Fruit fly (Drosophila melanogaster) whole organism, embryonic: ENCODE results near the gene bib.

Experiments used
- Ada2b ChIP-seq: fragments of 200-800 bp; sonication (Bioruptor generic); IDR thresholded peaks from 2 replicates; pipeline ENCODE4 v1.3.6; 2022; ENCODE audit warnings: missing biosample characterization, missing genetic modification characterization
- Atf6 ChIP-seq: fragments of 200-800 bp; sonication (Bioruptor generic); IDR thresholded peaks from 2 replicates; pipeline ENCODE4 v1.3.6; 2022; ENCODE audit warnings: missing biosample characterization, missing genetic modification characterization
- CG14667 ChIP-seq: fragments of 200-800 bp; sonication (Bioruptor generic); IDR thresholded peaks from 2 replicates; pipeline ENCODE4 v1.3.6; 2022; ENCODE audit warnings: missing biosample characterization, missing genetic modification characterization
- CG14965 ChIP-seq: fragments of 200-800 bp; sonication (Bioruptor generic); optimal IDR thresholded peaks from 2 replicates; lab custom pipeline; 2016; ENCODE audit warnings: missing biosample characterization, missing genetic modification characterization, borderline replicate concordance
- CG15073 ChIP-seq: fragments of 200-800 bp; sonication (Bioruptor generic); optimal IDR thresholded peaks from 2 replicates; lab custom pipeline; 2016; ENCODE audit warnings: missing biosample characterization, missing genetic modification characterization
- CG1603 ChIP-seq: fragments of 200-800 bp; sonication (Bioruptor generic); optimal IDR thresholded peaks from 2 replicates; lab custom pipeline; 2019; ENCODE audit warnings: missing biosample characterization, mild to moderate bottlenecking, missing genetic modification characterization, moderate library complexity
- CG2678 ChIP-seq: fragments of 200-800 bp; sonication (Bioruptor generic); optimal IDR thresholded peaks from 3 replicates; lab custom pipeline; 2019; ENCODE audit warnings: missing biosample characterization, mild to moderate bottlenecking, missing genetic modification characterization, moderate library complexity
- CG3065 ChIP-seq: fragments of 200-800 bp; sonication (Bioruptor generic); optimal IDR thresholded peaks from 2 replicates; lab custom pipeline; 2016; ENCODE audit warnings: missing biosample characterization, missing genetic modification characterization
- CG31365 ChIP-seq: fragments of 200-800 bp; sonication (Bioruptor generic); optimal IDR thresholded peaks from 2 replicates; lab custom pipeline; 2018; ENCODE audit warnings: missing biosample characterization, mild to moderate bottlenecking, missing genetic modification characterization
- CG3281 ChIP-seq: fragments of 200-800 bp; sonication (Bioruptor generic); optimal IDR thresholded peaks from 3 replicates; lab custom pipeline; 2017; ENCODE audit warnings: missing biosample characterization, mild to moderate bottlenecking, missing genetic modification characterization
- CG3726 ChIP-seq: fragments of 200-800 bp; sonication (Bioruptor generic); IDR thresholded peaks from 3 replicates; pipeline ENCODE4, ENCODE4 v1.3.6; 2022; ENCODE audit warnings: missing biosample characterization, missing genetic modification characterization
- CG43689 ChIP-seq: fragments of 200-800 bp; sonication (Bioruptor generic); IDR thresholded peaks from 2 replicates; pipeline ENCODE4 v1.3.6; 2022; ENCODE audit warnings: missing biosample characterization, missing genetic modification characterization
- CG4820 ChIP-seq: fragments of 200-800 bp; sonication (Bioruptor generic); optimal IDR thresholded peaks from 3 replicates; lab custom pipeline; 2016; ENCODE audit warnings: missing biosample characterization, missing genetic modification characterization
- CG6689 ChIP-seq: fragments of 200-800 bp; sonication (Bioruptor generic); IDR thresholded peaks from 2 replicates; pipeline ENCODE4 v1.3.6; 2022; ENCODE audit warnings: missing biosample characterization, missing genetic modification characterization
- CG7556 ChIP-seq: fragments of 200-800 bp; sonication (Bioruptor generic); optimal IDR thresholded peaks from 2 replicates; lab custom pipeline; 2017; ENCODE audit warnings: missing biosample characterization, mild to moderate bottlenecking, missing genetic modification characterization
- CG7786 ChIP-seq: fragments of 200-800 bp; sonication (Bioruptor generic); optimal IDR thresholded peaks from 2 replicates; lab custom pipeline; 2016; ENCODE audit warnings: missing biosample characterization, missing genetic modification characterization
- CG8281 ChIP-seq: fragments of 200-800 bp; sonication (Bioruptor generic); optimal IDR thresholded peaks from 2 replicates; lab custom pipeline; 2018; ENCODE audit warnings: missing biosample characterization, mild to moderate bottlenecking, missing genetic modification characterization, moderate library complexity
- CG9215 ChIP-seq: fragments of 200-800 bp; sonication (Bioruptor generic); IDR thresholded peaks from 2 replicates; pipeline ENCODE4 v1.3.6; 2022; ENCODE audit warnings: missing biosample characterization, missing genetic modification characterization
- Doc3 ChIP-seq: fragments of 200-800 bp; sonication (Bioruptor generic); IDR thresholded peaks from 3 replicates; pipeline ENCODE4 v1.3.6; 2022; ENCODE audit warnings: missing biosample characterization, missing genetic modification characterization; ENCODE audit not compliant: partially characterized antibody
- Ets97D ChIP-seq: fragments of 200-800 bp; sonication (Bioruptor generic); optimal IDR thresholded peaks from 3 replicates; lab custom pipeline; 2016; ENCODE audit warnings: missing biosample characterization, missing genetic modification characterization
- Hand ChIP-seq: fragments of 200-800 bp; sonication (Bioruptor generic); optimal IDR thresholded peaks from 2 replicates; lab custom pipeline; 2017; ENCODE audit warnings: mild to moderate bottlenecking, missing biosample characterization, missing genetic modification reagents, missing genetic modification characterization
- Hmx ChIP-seq: fragments of 200-800 bp; sonication (Bioruptor generic); optimal IDR thresholded peaks from 2 replicates; lab custom pipeline; 2016; ENCODE audit warnings: missing biosample characterization, missing genetic modification characterization
- Lhr ChIP-seq: fragments of 200-800 bp; sonication (Bioruptor generic); optimal IDR thresholded peaks from 3 replicates; lab custom pipeline; 2017; ENCODE audit warnings: mild to moderate bottlenecking, missing biosample characterization, missing genetic modification reagents, missing genetic modification characterization
- PHDP ChIP-seq: fragments of 200-800 bp; sonication (Bioruptor generic); optimal IDR thresholded peaks from 3 replicates; lab custom pipeline; 2018; ENCODE audit warnings: missing biosample characterization, mild to moderate bottlenecking, missing genetic modification characterization, moderate library complexity
- Ptx1 ChIP-seq: fragments of 200-800 bp; sonication (Bioruptor generic); IDR thresholded peaks from 2 replicates; pipeline ENCODE4 v1.3.6; 2022; ENCODE audit warnings: missing biosample characterization, missing genetic modification characterization
- Scr ChIP-seq: fragments of 200-800 bp; sonication (Bioruptor generic); IDR thresholded peaks from 2 replicates; pipeline ENCODE4 v1.3.6; 2022; ENCODE audit warnings: missing biosample characterization, missing genetic modification characterization; ENCODE audit not compliant: partially characterized antibody
- Sox102F ChIP-seq: fragments of 200-800 bp; sonication (Bioruptor generic); optimal IDR thresholded peaks from 2 replicates; lab custom pipeline; 2018; ENCODE audit warnings: missing biosample characterization, mild to moderate bottlenecking, missing genetic modification characterization, moderate library complexity
- ash1 ChIP-seq: fragments of 200-800 bp; sonication (Bioruptor generic); optimal IDR thresholded peaks from 2 replicates; lab custom pipeline; 2018; ENCODE audit warnings: missing biosample characterization, mild to moderate bottlenecking, missing genetic modification characterization
- br ChIP-seq: fragments of >200 bp; optimal IDR thresholded peaks from 2 replicates; lab custom pipeline; 2017
- ci ChIP-seq: fragments of 200-800 bp; sonication (Bioruptor generic); IDR thresholded peaks from 3 replicates; pipeline ENCODE4 v1.3.6; 2022; ENCODE audit warnings: missing biosample characterization, missing genetic modification characterization
- dmrt11E ChIP-seq: fragments of 200-800 bp; sonication (Bioruptor generic); optimal IDR thresholded peaks from 3 replicates; lab custom pipeline; 2018; ENCODE audit warnings: missing biosample characterization, mild to moderate bottlenecking, missing genetic modification characterization, moderate library complexity
- gcm ChIP-seq: fragments of 200-800 bp; sonication (Bioruptor generic); optimal IDR thresholded peaks from 2 replicates; lab custom pipeline; 2019; ENCODE audit warnings: missing biosample characterization, mild to moderate bottlenecking, missing genetic modification characterization, moderate library complexity
- grau ChIP-seq: fragments of 200-800 bp; optimal IDR thresholded peaks from 3 replicates; lab custom pipeline; 2019; ENCODE audit warnings: missing biosample characterization, mild to moderate bottlenecking, missing genetic modification characterization, moderate library complexity
- gsb-n ChIP-seq: fragments of 200-800 bp; sonication (Bioruptor generic); optimal IDR thresholded peaks from 3 replicates; lab custom pipeline; 2018; ENCODE audit warnings: missing biosample characterization, mild to moderate bottlenecking, missing genetic modification characterization
- jing ChIP-seq: fragments of 200-800 bp; sonication (Bioruptor generic); optimal IDR thresholded peaks from 2 replicates; lab custom pipeline; 2018; ENCODE audit warnings: missing biosample characterization, mild to moderate bottlenecking, missing genetic modification characterization
- mam ChIP-seq: fragments of 200-800 bp; sonication (Bioruptor generic); optimal IDR thresholded peaks from 3 replicates; lab custom pipeline; 2016; ENCODE audit warnings: missing biosample characterization, missing genetic modification characterization
- mld ChIP-seq: fragments of 200-800 bp; sonication (Bioruptor generic); IDR thresholded peaks from 3 replicates; pipeline ENCODE4 v1.3.6; 2022; ENCODE audit warnings: missing biosample characterization, missing genetic modification characterization; ENCODE audit not compliant: partially characterized antibody
- nau ChIP-seq: fragments of 200-800 bp; sonication (Bioruptor generic); optimal IDR thresholded peaks from 3 replicates; lab custom pipeline; 2017; ENCODE audit warnings: missing biosample characterization, mild to moderate bottlenecking, missing genetic modification characterization, missing genetic modification reagents
- pan ChIP-seq, 4 experiments: fragments of >200 bp in 3 of 4; fragments of 200-800 bp in 1 of 4; sonication (Bioruptor generic) in 1 of 4; optimal IDR thresholded peaks in 3 of 4; IDR thresholded peaks in 1 of 4; 2 replicates each; pipeline versions ENCODE4 v1.3.6 to Lab custom; 2017 to 2022; ENCODE audit warnings: missing biosample characterization in 2 of 4, missing genetic modification characterization in 2 of 4, mixed read lengths in 1 of 4
- pnt ChIP-seq: fragments of 200-800 bp; sonication (Bioruptor generic); optimal IDR thresholded peaks from 3 replicates; lab custom pipeline; 2016; ENCODE audit warnings: missing biosample characterization, missing genetic modification characterization
- pum ChIP-seq: fragments of 200-800 bp; sonication (Bioruptor generic); optimal IDR thresholded peaks from 2 replicates; lab custom pipeline; 2016; ENCODE audit warnings: missing biosample characterization, missing genetic modification characterization
- row ChIP-seq: fragments of 200-800 bp; sonication (Bioruptor generic); IDR thresholded peaks from 3 replicates; pipeline ENCODE4 v1.3.6; 2022; ENCODE audit warnings: missing biosample characterization, missing genetic modification characterization
- sima ChIP-seq: fragments of 200-800 bp; sonication (Bioruptor generic); optimal IDR thresholded peaks from 2 replicates; lab custom pipeline; 2016; ENCODE audit warnings: missing biosample characterization, missing genetic modification characterization
- sisA ChIP-seq: fragments of 200-800 bp; sonication (Bioruptor generic); IDR thresholded peaks from 2 replicates; pipeline ENCODE4 v1.3.6; 2022; ENCODE audit warnings: missing biosample characterization, missing genetic modification characterization
- so ChIP-seq: fragments of 200-800 bp; sonication (Bioruptor generic); IDR thresholded peaks from 3 replicates; pipeline ENCODE4 v1.3.6; 2022; ENCODE audit warnings: missing biosample characterization, missing genetic modification characterization
- trh ChIP-seq: fragments of 200-800 bp; sonication (Bioruptor generic); optimal IDR thresholded peaks from 2 replicates; lab custom pipeline; 2016; ENCODE audit warnings: missing biosample characterization, missing genetic modification characterization
- ttk ChIP-seq: fragments of 200-800 bp; sonication (Bioruptor generic); IDR thresholded peaks from 2 replicates; pipeline ENCODE4 v2.1.2; 2022; ENCODE audit warnings: missing biosample characterization, missing genetic modification characterization
- unc-4 ChIP-seq: fragments of 200-800 bp; sonication (Bioruptor generic); IDR thresholded peaks from 2 replicates; pipeline ENCODE4 v1.3.6; 2022; ENCODE audit warnings: missing biosample characterization, missing genetic modification characterization; ENCODE audit not compliant: partially characterized antibody
- usp ChIP-seq: fragments of >200 bp; optimal IDR thresholded peaks from 2 replicates; lab custom pipeline; 2017; ENCODE audit warnings: missing biosample characterization, missing genetic modification characterization
- wor ChIP-seq: fragments of 200-800 bp; sonication (Bioruptor generic); IDR thresholded peaks from 2 replicates; pipeline ENCODE4 v1.3.6; 2022; ENCODE audit warnings: missing biosample characterization, missing genetic modification characterization
- zf30C ChIP-seq: fragments of 200-800 bp; sonication (Bioruptor generic); optimal IDR thresholded peaks from 3 replicates; lab custom pipeline; 2018; ENCODE audit warnings: missing biosample characterization, mild to moderate bottlenecking, missing genetic modification characterization

bib gene

DNA sequence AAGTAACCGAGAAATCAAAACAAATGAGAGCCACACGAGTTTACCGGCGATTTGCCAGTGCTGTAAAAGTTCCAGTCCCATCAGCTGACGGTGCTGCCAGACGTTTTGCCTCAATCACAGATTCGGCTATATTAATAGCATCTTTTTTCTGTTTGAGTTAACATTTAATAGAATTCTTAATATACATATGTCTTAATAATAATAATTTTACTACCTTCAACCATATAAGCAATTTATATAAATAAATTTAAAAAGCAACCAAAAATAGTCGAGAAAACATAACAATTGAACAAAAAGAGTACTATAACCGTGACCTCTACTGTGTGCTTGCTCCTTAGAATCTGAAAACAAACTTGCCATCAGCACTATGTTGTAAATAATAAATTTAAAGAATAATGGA is 30.3 kb upstream of the bib start, which contains the start of the genes CG13126 and CG4709 (continued):
- TF ChIP-seq pnt (GFP tag; lab: Kevin White, UChicago): peak; percentile 33
- TF ChIP-seq pan (optimal IDR thresholded peaks at IDR 0.05; lab: Kevin White, UChicago): no peak
- TF ChIP-seq pan (GFP tag; optimal IDR thresholded peaks at IDR 0.05 in 1 of 2, IDR thresholded peaks at IDR 0.05 in 1 of 2): peak in 1 of 2 experiments; percentile 94
- no peak for TF ChIP-seq zf30C (GFP tag; lab: Kevin White, UChicago)
- peak; percentile 92 for TF ChIP-seq CG3281 (GFP tag; lab: Kevin White, UChicago)
- TF ChIP-seq CG3065 (GFP tag; lab: Kevin White, UChicago): peak; percentile 84
- TF ChIP-seq ash1: no peak
- no peak for TF ChIP-seq CG14965 (GFP tag; lab: Kevin White, UChicago)
- TF ChIP-seq CG14667 (GFP tag; lab: Robert Waterston, UW): peak; percentile 84
- no peak for TF ChIP-seq Hmx
- TF ChIP-seq CG43689 (GFP tag; lab: Robert Waterston, UW): peak; percentile 61; the same call in 1 of the 2 replicates
- TF ChIP-seq CG1603 (tag; lab: Kevin White, UChicago): peak; percentile 10
- TF ChIP-seq row (GFP tag; lab: Robert Waterston, UW): peak; percentile 96
- peak; percentile 84 for TF ChIP-seq Atf6 (GFP tag; lab: Robert Waterston, UW)
- peak; percentile 91 for TF ChIP-seq Sox102F
- TF ChIP-seq so: peak; percentile 77; the same call in 2 of the 3 replicates
- TF ChIP-seq CG2678: peak; percentile 96
- TF ChIP-seq mld (GFP tag; lab: Robert Waterston, UW): no peak
- no peak for TF ChIP-seq Doc3 (GFP tag; lab: Robert Waterston, UW)
- TF ChIP-seq sisA (GFP tag; lab: Robert Waterston, UW): peak; percentile 79
- peak; percentile 85 for TF ChIP-seq CG9215 (GFP tag; lab: Robert Waterston, UW)
- peak; percentile 61 for TF ChIP-seq Ets97D (GFP tag; lab: Kevin White, UChicago)
- TF ChIP-seq Scr (GFP tag; lab: Robert Waterston, UW): no peak
- TF ChIP-seq CG3726 (GFP tag; lab: Robert Waterston, UW): peak; percentile 81; the same call in 1 of the 3 replicates
- TF ChIP-seq ci (GFP tag; lab: Robert Waterston, UW): peak; percentile 86
- TF ChIP-seq wor (GFP tag; lab: Robert Waterston, UW): peak; percentile 64
- TF ChIP-seq trh (GFP tag; lab: Kevin White, UChicago): peak; percentile 46
- TF ChIP-seq nau (GFP tag; lab: Kevin White, UChicago): peak; percentile 85
- TF ChIP-seq CG15073 (GFP tag; lab: Kevin White, UChicago): peak; percentile 57
- TF ChIP-seq pum (GFP tag; lab: Kevin White, UChicago): peak; percentile 40
- TF ChIP-seq sima: no peak
- TF ChIP-seq Ptx1 (GFP tag; lab: Robert Waterston, UW): peak; percentile 93
- TF ChIP-seq CG6689 (GFP tag; lab: Robert Waterston, UW): peak; percentile 93
- TF ChIP-seq grau: peak; percentile 93
- peak; percentile 94 for TF ChIP-seq dmrt11E (tag; lab: Kevin White, UChicago)
- TF ChIP-seq Hand (GFP tag; lab: Kevin White, UChicago): peak; percentile 69
- TF ChIP-seq unc-4 (GFP tag; lab: Robert Waterston, UW): 0 out of 2 replicates have a peak, but pooled peaks have one; percentile 25
- TF ChIP-seq gcm: peak; percentile 93
- TF ChIP-seq CG7786: peak; percentile 9
- TF ChIP-seq Lhr: peak; percentile 79
- peak; percentile 93 for TF ChIP-seq gsb-n (tag; lab: Kevin White, UChicago)
- peak; percentile 76 for TF ChIP-seq CG8281 (tag; lab: Kevin White, UChicago)
- TF ChIP-seq ttk: peak; percentile 89
- TF ChIP-seq br (lab: Kevin White, UChicago): no peak
- TF ChIP-seq CG4820 (GFP tag; lab: Kevin White, UChicago): peak; percentile 88
- peak; percentile 80 for TF ChIP-seq Ada2b
- peak; percentile 46 for TF ChIP-seq mam
- TF ChIP-seq PHDP (tag; lab: Kevin White, UChicago): peak; percentile 93
- TF ChIP-seq usp: no peak
- peak; percentile 41 for TF ChIP-seq CG31365
- peak; percentile 41 for TF ChIP-seq jing (GFP tag; lab: Kevin White, UChicago)
- TF ChIP-seq CG7556 (GFP tag; lab: Kevin White, UChicago): peak; percentile 92
